Worm (Caenorhabditis elegans) whole organism, late embryonic: ENCODE measurements around the gene cisd-1.

ENCODE experiments used
- K02D7.2 ChIP-seq: sonication (generic microtip); optimal IDR thresholded peaks from 2 replicates; lab custom pipeline; 2017; ENCODE audit warnings: mild to moderate bottlenecking, missing genetic modification characterization, missing compliant biosample characterization
- K09A11.1 ChIP-seq: sonication (generic microtip); optimal IDR thresholded peaks from 2 replicates; lab custom pipeline; 2017; ENCODE audit warnings: antibody characterized with exemption, mild to moderate bottlenecking, missing genetic modification characterization, missing compliant biosample characterization; ENCODE audit not compliant: insufficient read depth
- Y22D7AL.16 ChIP-seq: sonication (generic microtip); optimal IDR thresholded peaks from 2 replicates; lab custom pipeline; 2016; ENCODE audit warnings: missing genetic modification characterization, missing compliant biosample characterization
- ama-1 ChIP-seq: fragments of 150-350 bp; optimal IDR thresholded peaks from 2 replicates; lab custom pipeline; 2014
- ceh-18 ChIP-seq: sonication (generic microtip); optimal IDR thresholded peaks from 2 replicates; lab custom pipeline; 2016; ENCODE audit warnings: missing genetic modification characterization, missing compliant biosample characterization
- ceh-19 ChIP-seq: fragments of 200-800 bp; sonication (Bioruptor generic); optimal IDR thresholded peaks from 2 replicates; lab custom pipeline; 2018; ENCODE audit warnings: mild to moderate bottlenecking, missing genetic modification characterization, missing compliant biosample characterization
- ceh-30 ChIP-seq: fragments of 150-350 bp; optimal IDR thresholded peaks from 2 replicates; lab custom pipeline; 2014; ENCODE audit warnings: missing biosample characterization, missing genetic modification characterization
- ceh-31 ChIP-seq: sonication (generic microtip); optimal IDR thresholded peaks from 2 replicates; lab custom pipeline; 2016; ENCODE audit warnings: missing genetic modification characterization, missing compliant biosample characterization
- ceh-45 ChIP-seq: fragments of 200-800 bp; sonication (Bioruptor generic); IDR thresholded peaks from 2 replicates; pipeline ENCODE4 v1.3.6; 2022; ENCODE audit warnings: missing genetic modification reagents, missing genetic modification characterization, missing compliant biosample characterization
- ceh-48 ChIP-seq: sonication (generic microtip); optimal IDR thresholded peaks from 2 replicates; lab custom pipeline; 2016; ENCODE audit warnings: missing genetic modification characterization, inconsistent platforms, missing compliant biosample characterization
- ceh-9 ChIP-seq: sonication (generic microtip); optimal IDR thresholded peaks from 2 replicates; lab custom pipeline; 2016; ENCODE audit warnings: mild to moderate bottlenecking, missing genetic modification characterization, inconsistent platforms, missing compliant biosample characterization
- dmd-4 ChIP-seq: sonication (generic microtip); optimal IDR thresholded peaks from 2 replicates; lab custom pipeline; 2016; ENCODE audit warnings: borderline replicate concordance, missing genetic modification characterization, missing compliant biosample characterization
- elt-2 ChIP-seq: sonication (generic microtip); optimal IDR thresholded peaks from 2 replicates; lab custom pipeline; 2016; ENCODE audit warnings: missing genetic modification reagents, missing genetic modification characterization, missing compliant biosample characterization
- fax-1 ChIP-seq: sonication (generic microtip); optimal IDR thresholded peaks from 2 replicates; lab custom pipeline; 2016; ENCODE audit warnings: missing genotype, missing genetic modification characterization, missing compliant biosample characterization
- gmeb-2 ChIP-seq: sonication (generic microtip); optimal IDR thresholded peaks from 2 replicates; lab custom pipeline; 2016; ENCODE audit warnings: missing genetic modification characterization, inconsistent platforms, missing compliant biosample characterization
- hlh-13 ChIP-seq: fragments of 200-800 bp; sonication (Bioruptor generic); optimal IDR thresholded peaks from 2 replicates; lab custom pipeline; 2018; ENCODE audit warnings: mild to moderate bottlenecking, missing genetic modification characterization, missing compliant biosample characterization
- hlh-15 ChIP-seq: sonication (generic microtip); optimal IDR thresholded peaks from 2 replicates; lab custom pipeline; 2016; ENCODE audit warnings: missing genetic modification characterization, missing compliant biosample characterization
- hlh-30 ChIP-seq: sonication (generic microtip); optimal IDR thresholded peaks from 2 replicates; lab custom pipeline; 2017; ENCODE audit warnings: antibody characterized with exemption, missing genetic modification characterization, missing compliant biosample characterization; ENCODE audit not compliant: insufficient read depth
- hlh-6 ChIP-seq: sonication (generic microtip); optimal IDR thresholded peaks from 2 replicates; lab custom pipeline; 2016; ENCODE audit warnings: missing genotype, missing genetic modification characterization, missing compliant biosample characterization
- lim-6 ChIP-seq: sonication (generic microtip); optimal IDR thresholded peaks from 2 replicates; lab custom pipeline; 2016; ENCODE audit warnings: missing genetic modification characterization, missing compliant biosample characterization
- lin-11 ChIP-seq: fragments of 200-800 bp; sonication (Bioruptor generic); optimal IDR thresholded peaks from 2 replicates; lab custom pipeline; 2018; ENCODE audit warnings: mild to moderate bottlenecking, missing genetic modification characterization, missing compliant biosample characterization
- nfya-1 ChIP-seq: sonication (generic microtip); optimal IDR thresholded peaks from 2 replicates; lab custom pipeline; 2017; ENCODE audit warnings: missing genetic modification characterization, mild to moderate bottlenecking, missing compliant biosample characterization, antibody characterized with exemption, moderate library complexity
- npax-4 ChIP-seq: sonication (generic microtip); optimal IDR thresholded peaks from 2 replicates; lab custom pipeline; 2016; ENCODE audit warnings: missing genetic modification characterization, missing compliant biosample characterization
- odd-2 ChIP-seq: sonication (generic microtip); optimal IDR thresholded peaks from 2 replicates; lab custom pipeline; 2017; ENCODE audit warnings: antibody characterized with exemption, mild to moderate bottlenecking, missing genetic modification characterization, missing compliant biosample characterization
- pag-3 ChIP-seq: sonication (generic microtip); optimal IDR thresholded peaks from 2 replicates; lab custom pipeline; 2016; ENCODE audit warnings: missing compliant biosample characterization, missing genetic modification characterization, borderline replicate concordance
- pax-1 ChIP-seq: fragments of 150-350 bp; optimal IDR thresholded peaks from 2 replicates; lab custom pipeline; 2014; ENCODE audit warnings: missing biosample characterization, missing genetic modification characterization
- pros-1 ChIP-seq: fragments of 150-350 bp; optimal IDR thresholded peaks from 2 replicates; lab custom pipeline; 2014; ENCODE audit warnings: missing biosample characterization, missing genetic modification reagents, missing genetic modification characterization
- ref-2 ChIP-seq: sonication (generic microtip); optimal IDR thresholded peaks from 2 replicates; lab custom pipeline; 2016; ENCODE audit warnings: missing genetic modification characterization, missing compliant biosample characterization
- rnt-1 ChIP-seq: sonication (generic microtip); optimal IDR thresholded peaks from 2 replicates; lab custom pipeline; 2016; ENCODE audit warnings: missing genetic modification characterization, missing compliant biosample characterization
- tbx-2 ChIP-seq: sonication (generic microtip); optimal IDR thresholded peaks from 2 replicates; lab custom pipeline; 2016; ENCODE audit warnings: missing genetic modification characterization, missing compliant biosample characterization
- tbx-7 ChIP-seq: sonication (generic microtip); optimal IDR thresholded peaks from 2 replicates; lab custom pipeline; 2016; ENCODE audit warnings: missing genotype, missing genetic modification characterization, missing compliant biosample characterization
- unc-42 ChIP-seq: sonication (generic microtip); optimal IDR thresholded peaks from 2 replicates; lab custom pipeline; 2016; ENCODE audit warnings: missing genotype, missing genetic modification characterization, missing compliant biosample characterization
- unc-55 ChIP-seq: sonication (generic microtip); optimal IDR thresholded peaks from 2 replicates; lab custom pipeline; 2017; ENCODE audit warnings: missing biosample characterization, missing genetic modification reagents, missing genetic modification characterization
- zip-5 ChIP-seq: sonication (generic microtip); optimal IDR thresholded peaks from 2 replicates; lab custom pipeline; 2016; ENCODE audit warnings: missing genetic modification characterization, missing compliant biosample characterization

Gene cisd-1

DNA sequence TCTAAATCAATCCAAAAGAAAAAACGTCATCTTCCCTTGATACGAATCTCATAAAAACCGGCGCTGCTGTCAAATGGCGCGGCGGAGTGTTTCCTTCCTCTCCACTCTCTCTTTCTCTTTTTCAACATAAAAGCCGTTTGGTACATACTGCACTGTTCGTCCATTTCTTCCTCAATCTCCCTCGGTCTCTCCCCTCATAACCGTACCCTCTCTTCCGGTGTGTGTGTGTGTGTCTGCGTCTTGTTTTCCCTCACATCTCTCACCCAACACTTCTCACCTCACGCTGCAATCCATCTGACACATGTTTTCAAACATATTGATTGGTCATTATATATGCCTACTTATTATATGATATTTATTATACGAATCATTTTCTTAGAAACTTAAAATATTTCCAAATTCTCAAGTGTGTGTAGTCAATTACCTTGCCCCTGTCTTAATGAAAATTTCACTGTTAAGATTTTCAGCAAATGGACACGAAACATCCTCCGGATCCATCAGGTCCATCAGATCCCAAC, 4.9 kb downstream of the cisd-1 start, which contains the start of the genes aars-1 and rga-1 (continued):
- TF ChIP-seq ceh-18 (tag; lab: Kevin White, UChicago), result no peak

DNA sequence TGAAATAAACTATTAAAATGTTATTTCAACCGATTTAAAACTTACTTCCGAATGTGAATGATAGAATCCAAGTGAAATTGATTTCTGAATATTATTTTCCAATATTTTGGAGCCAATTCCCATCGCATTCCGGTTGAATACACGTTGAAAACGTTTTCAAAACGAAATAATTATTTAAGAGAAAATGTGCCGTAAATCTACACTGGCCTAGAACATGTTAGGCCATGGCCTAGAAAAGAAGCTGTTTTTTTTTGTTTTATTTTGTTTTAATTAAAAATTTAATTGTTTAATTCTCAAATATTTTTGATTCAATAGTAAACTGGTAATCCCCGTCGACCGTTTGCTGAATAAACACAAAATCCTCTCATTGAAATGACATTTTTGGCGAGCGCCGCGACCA, 5.5 kb downstream of the cisd-1 start:
- no peak for TF ChIP-seq hlh-15 (tag; lab: Kevin White, UChicago)
- TF ChIP-seq elt-2 (tag; lab: Kevin White, UChicago), result peak; percentile 8
- peak; percentile 9 for TF ChIP-seq ceh-31 (tag; lab: Kevin White, UChicago)
- TF ChIP-seq hlh-6 (tag; lab: Kevin White, UChicago), result no peak
- no peak for TF ChIP-seq ref-2 (tag; lab: Kevin White, UChicago)
- no peak for TF ChIP-seq K02D7.2 (tag; lab: Kevin White, UChicago)
- no peak for TF ChIP-seq odd-2 (tag; lab: Kevin White, UChicago)
- TF ChIP-seq hlh-30 (tag; lab: Kevin White, UChicago), result no peak
- TF ChIP-seq tbx-7 (tag; lab: Kevin White, UChicago), result no peak
- no peak for TF ChIP-seq ceh-18 (tag; lab: Kevin White, UChicago)
- no peak for TF ChIP-seq K09A11.1 (tag; lab: Kevin White, UChicago)
- TF ChIP-seq unc-55 (GFP tag; lab: Kevin White, UChicago), result no peak

DNA sequence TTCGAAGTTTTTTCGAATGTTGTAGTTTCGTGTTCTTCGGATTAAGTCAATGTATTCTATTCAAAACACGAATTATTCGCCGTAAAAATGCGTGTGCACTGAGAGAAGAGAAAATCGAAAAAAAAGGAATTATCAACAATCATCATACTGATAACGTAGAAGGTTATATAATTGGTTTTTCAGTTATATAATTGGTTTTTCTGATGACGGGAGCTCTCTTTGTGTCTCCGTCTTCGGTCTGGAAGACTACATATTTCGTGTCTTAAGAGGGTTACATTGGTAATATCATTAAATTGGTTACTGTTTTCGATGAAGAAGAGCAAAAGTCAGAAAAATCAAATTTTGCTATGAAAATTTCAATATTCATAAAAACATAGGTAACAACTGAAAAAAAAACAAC, 9.5 kb downstream of the cisd-1 start:
- TF ChIP-seq ceh-30, result no peak
- TF ChIP-seq rnt-1 (tag; lab: Kevin White, UChicago), result no peak
- TF ChIP-seq fax-1 (tag; lab: Kevin White, UChicago), result no peak
- no peak for TF ChIP-seq ceh-31 (tag; lab: Kevin White, UChicago)
- no peak for TF ChIP-seq pax-1 (tag; lab: Kevin White, UChicago)
- no peak for TF ChIP-seq tbx-2 (tag; lab: Kevin White, UChicago)
- no peak for TF ChIP-seq unc-42 (tag; lab: Kevin White, UChicago)
- no peak for TF ChIP-seq ceh-48

DNA sequence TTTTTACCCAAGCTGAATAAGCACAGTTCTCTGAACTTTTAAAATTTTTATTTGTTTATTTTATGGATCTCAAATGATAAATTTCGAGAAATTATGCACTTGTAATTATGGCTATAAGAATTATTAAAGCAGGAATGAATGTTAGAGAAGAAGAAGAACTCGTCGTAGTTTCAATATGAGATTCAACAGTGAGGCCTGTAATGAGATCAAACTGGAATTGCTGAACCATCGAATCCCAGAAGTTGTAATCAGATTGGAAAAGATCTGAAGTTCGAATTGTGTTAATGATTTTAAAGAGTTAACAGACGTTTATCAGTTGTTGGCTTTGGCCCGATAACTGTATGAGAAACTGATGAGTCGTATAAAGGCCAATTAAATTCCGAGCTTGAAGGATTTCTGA, 13.7 kb downstream of the cisd-1 start:
- no peak for TF ChIP-seq ceh-45 (GFP tag; lab: Robert Waterston, UW)
- no peak for TF ChIP-seq lin-11 (tag; lab: Kevin White, UChicago)
- no peak for TF ChIP-seq nfya-1 (tag; lab: Kevin White, UChicago)

DNA sequence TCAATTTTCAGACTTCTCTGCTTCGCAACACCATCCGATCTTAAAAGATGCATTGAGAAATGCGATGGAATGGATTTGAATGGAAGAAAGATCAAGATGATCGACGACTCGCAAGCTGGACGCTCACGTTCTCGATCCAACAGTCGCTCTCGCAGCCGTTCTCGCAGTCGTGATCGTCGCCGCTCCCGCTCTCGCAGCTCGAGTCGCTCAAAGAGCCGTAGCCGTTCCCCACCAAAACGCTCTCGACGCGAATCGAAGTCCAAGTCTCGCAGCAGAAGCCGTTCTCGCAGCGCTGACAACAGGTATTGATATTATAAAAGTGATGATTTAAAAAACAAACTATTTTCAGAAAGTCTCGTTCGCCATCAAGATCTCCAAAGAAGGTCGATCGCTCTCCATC, 14.3 kb downstream of the cisd-1 start:
- TF ChIP-seq gmeb-2 (tag; lab: Kevin White, UChicago) (no peak), pag-3 (tag; lab: Kevin White, UChicago) (no peak), lim-6 (tag; lab: Kevin White, UChicago) (no peak), zip-5 (no peak), ceh-9 (tag; lab: Kevin White, UChicago) (no peak), ceh-19 (GFP tag; lab: Kevin White, UChicago) (no peak), tbx-2 (tag; lab: Kevin White, UChicago) (no peak), hlh-13 (GFP tag; lab: Kevin White, UChicago) (no peak), ama-1 (no peak), pros-1 (no peak), Y22D7AL.16 (tag; lab: Kevin White, UChicago) (no peak), dmd-4 (tag; lab: Kevin White, UChicago) (no peak), lin-11 (tag; lab: Kevin White, UChicago) (no peak), K09A11.1 (tag; lab: Kevin White, UChicago) (no peak), npax-4 (tag; lab: Kevin White, UChicago) (no peak)
- TF ChIP-seq, all 69 proteins: peak for 0
